Worm (Caenorhabditis elegans): ENCODE measurements around the gene srr-7.

srr-7 gene

DNA sequence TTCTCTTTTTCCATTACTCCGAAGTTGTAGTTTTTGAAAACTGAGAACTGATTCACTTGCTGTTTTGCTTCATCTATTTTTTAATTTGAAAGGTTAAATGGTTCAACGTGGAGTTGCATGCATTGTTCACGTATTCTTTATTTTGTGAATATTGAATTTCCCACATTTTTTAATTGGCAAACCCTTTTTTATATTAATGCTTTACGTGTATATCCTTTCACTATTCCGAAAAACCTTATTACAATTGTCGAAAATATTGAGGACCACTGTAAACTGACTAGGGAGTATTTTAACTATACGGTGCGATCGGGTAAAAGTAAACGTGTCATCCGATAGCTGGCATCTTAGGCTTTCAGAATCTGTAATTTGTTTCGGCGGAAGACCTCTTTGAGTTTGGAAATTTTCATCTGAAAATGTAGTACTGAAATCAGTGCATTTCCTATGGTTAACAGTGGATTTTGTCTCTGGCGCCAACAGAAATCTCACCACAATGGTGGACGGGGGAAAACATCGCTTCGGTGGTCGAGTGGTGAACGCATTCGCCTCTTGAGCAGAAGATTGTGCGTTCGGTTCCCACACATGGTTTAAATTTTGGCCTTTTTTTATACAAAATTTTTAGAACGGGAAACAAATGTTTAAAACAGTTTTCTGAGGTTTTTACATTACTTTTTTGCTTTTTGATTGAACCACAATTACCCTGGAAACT is 22.0 kb upstream of the srr-7 start, which contains the start of gene C01G10.14:
Gene C01G10.14 (minus strand): TSS at position 51 of the 706 bp plus-strand sequence.
- TF ChIP-seq nfyb-1 (GFP tag; IDR thresholded peaks at IDR 0.05) (peak; percentile 36; the same call in 1 of the 2 replicates), ztf-25 (GFP tag; IDR thresholded peaks at IDR 0.05) (peak; percentile 50; the same call in 1 of the 2 replicates), tbp1 (GFP tag; optimal IDR thresholded peaks at IDR 0.05) (peak; percentile 82), hmg-1.2 (GFP tag; IDR thresholded peaks at IDR 0.05) (peak; percentile 73; the same call in 1 of the 2 replicates), lin-26 (GFP tag; IDR thresholded peaks at IDR 0.05) (peak; percentile 55; the same call in 1 of the 2 replicates), B0261.1 (tag; optimal IDR thresholded peaks at IDR 0.05) (peak; percentile 58)

DNA sequence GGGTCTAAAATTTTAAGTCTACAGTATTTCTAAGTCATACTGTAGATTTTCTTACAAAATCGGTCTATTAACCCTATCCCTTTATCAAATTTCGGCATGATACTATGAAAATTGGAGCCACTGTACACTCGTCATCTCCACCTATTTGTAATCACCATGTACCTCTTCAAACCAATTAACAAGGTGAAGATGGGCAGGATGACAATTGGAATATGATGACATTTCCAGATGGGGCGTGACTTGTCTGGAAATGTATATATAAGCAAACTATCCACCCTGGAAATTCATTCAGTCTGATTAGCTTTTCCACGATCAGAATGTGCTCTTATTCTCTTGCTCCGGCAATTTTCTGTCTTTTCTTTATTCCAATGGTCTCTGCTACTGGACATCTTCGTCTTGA is 18.8 kb upstream of the srr-7 start, which contains the start of gene Y75B12A.2:
Gene Y75B12A.2 (plus strand): TSS at position 301 of the 400 bp plus-strand sequence.
- TF ChIP-seq zfh-2 (GFP tag; conservative IDR thresholded peaks at IDR 0.05) (no peak), F39B2.1 (GFP tag; IDR thresholded peaks at IDR 0.05) (no peak), akir-1 (GFP tag; optimal IDR thresholded peaks at IDR 0.05) (no peak), cebp-1 (GFP tag; IDR thresholded peaks at IDR 0.05) (no peak), cebp-1 (tag; optimal IDR thresholded peaks at IDR 0.05) (no peak), ztf-3 (GFP tag; optimal IDR thresholded peaks at IDR 0.05) (no peak), nhr-27 (tag; optimal IDR thresholded peaks at IDR 0.05) (no peak), ZK185.1 (tag; optimal IDR thresholded peaks at IDR 0.05; ENCODE audit: poor library complexity, severe bottlenecking) (no peak), snpc-1.1 (tag; optimal IDR thresholded peaks at IDR 0.05; ENCODE audit: insufficient read depth) (no peak), somi-1 (GFP tag; optimal IDR thresholded peaks at IDR 0.05) (no peak), lin-26 (GFP tag; IDR thresholded peaks at IDR 0.05) (no peak), hmg-1.2 (GFP tag; IDR thresholded peaks at IDR 0.05) (no peak), ccch-3 (GFP tag; optimal IDR thresholded peaks at IDR 0.05) (no peak), fkh-3 (tag; optimal IDR thresholded peaks at IDR 0.05) (no peak), ceh-91 (GFP tag; IDR thresholded peaks at IDR 0.05) (no peak)

DNA sequence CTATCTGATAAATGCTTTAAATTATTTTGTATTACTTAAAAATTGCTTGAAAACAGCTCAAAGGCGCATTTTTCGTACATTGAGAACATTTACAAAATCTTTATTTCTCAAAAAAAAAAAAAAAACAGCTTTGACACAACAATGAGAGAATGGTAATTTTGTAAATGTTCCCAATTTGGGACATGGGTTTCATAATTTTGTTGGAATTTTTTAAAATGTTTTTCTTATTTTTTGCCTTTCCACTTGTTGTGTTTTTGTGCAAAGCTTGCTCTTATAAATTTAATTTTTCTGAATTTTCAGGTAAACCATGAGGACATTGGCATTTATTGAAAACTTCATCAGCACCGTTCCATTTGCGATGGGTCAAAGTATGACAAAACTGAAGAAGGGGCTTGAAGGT is 16.4 kb upstream of the srr-7 start, which contains the start of gene T01G5.7:
Gene T01G5.7 (plus strand): TSS at position 301 of the 400 bp plus-strand sequence.
- no peak for TF ChIP-seq unc-130 (GFP tag; optimal IDR thresholded peaks at IDR 0.05)
- no peak for TF ChIP-seq lsy-27 (tag; optimal IDR thresholded peaks at IDR 0.05; ENCODE audit: borderline replicate concordance, insufficient read depth)
- no peak for TF ChIP-seq somi-1 (GFP tag; optimal IDR thresholded peaks at IDR 0.05)
- no peak for TF ChIP-seq ztf-26 (tag; optimal IDR thresholded peaks at IDR 0.05)
- no peak for TF ChIP-seq hlh-26 (GFP tag; conservative IDR thresholded peaks at IDR 0.05)
- TF ChIP-seq aptf-2 (GFP tag; conservative IDR thresholded peaks at IDR 0.05), result no peak
- no peak for TF ChIP-seq T07F8.4 (tag; optimal IDR thresholded peaks at IDR 0.05)

DNA sequence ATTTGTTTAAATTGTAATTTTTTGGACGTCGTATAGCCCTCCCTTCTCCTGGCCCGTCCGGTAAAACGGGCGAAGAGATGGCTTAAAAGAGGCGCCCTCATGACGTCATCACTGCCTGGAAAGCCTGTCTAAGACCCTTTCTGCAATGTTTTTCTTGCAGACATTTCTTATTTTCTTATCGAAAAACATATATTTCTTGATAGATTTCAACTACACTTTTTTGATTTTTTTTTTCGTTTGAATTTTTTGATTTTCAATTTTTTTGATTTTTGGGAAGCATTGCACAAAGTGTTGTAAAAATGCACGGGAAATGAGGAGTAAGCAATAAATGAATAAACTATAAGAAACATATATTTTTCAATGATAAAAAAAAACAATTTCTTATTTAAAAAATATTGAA is 14.1 kb upstream of the srr-7 start, which contains the start of gene T01G5.6:
Gene T01G5.6 (minus strand): TSS at position 101 of the 400 bp plus-strand sequence.
- no peak for TF ChIP-seq egrh-3 (GFP tag; IDR thresholded peaks at IDR 0.05)
- no peak for TF ChIP-seq lin-35 (GFP tag; optimal IDR thresholded peaks at IDR 0.05)
- no peak for TF ChIP-seq hlh-26 (GFP tag; conservative IDR thresholded peaks at IDR 0.05)
- no peak for TF ChIP-seq bed-2 (GFP tag; IDR thresholded peaks at IDR 0.05)
- no peak for TF ChIP-seq rcor-1 (GFP tag; IDR thresholded peaks at IDR 0.05)
- TF ChIP-seq zfh-2 (GFP tag; conservative IDR thresholded peaks at IDR 0.05), result no peak
- TF ChIP-seq lsy-27 (tag; optimal IDR thresholded peaks at IDR 0.05; ENCODE audit: borderline replicate concordance, insufficient read depth), result no peak
- TF ChIP-seq ceh-91 (GFP tag; IDR thresholded peaks at IDR 0.05), result no peak
- TF ChIP-seq aptf-3 (GFP tag; IDR thresholded peaks at IDR 0.05), result no peak
- TF ChIP-seq let-607 (tag; optimal IDR thresholded peaks at IDR 0.05), result no peak
- no peak for TF ChIP-seq nhr-27 (tag; optimal IDR thresholded peaks at IDR 0.05)
- no peak for TF ChIP-seq madf-8 (GFP tag; conservative IDR thresholded peaks at IDR 0.05)
- TF ChIP-seq ama-1 (optimal IDR thresholded peaks at IDR 0.05), result no peak
- TF ChIP-seq ama-1 (GFP tag; optimal IDR thresholded peaks at IDR 0.05), result no peak
- no peak for TF ChIP-seq ceh-58 (GFP tag; IDR thresholded peaks at IDR 0.05)
- no peak for TF ChIP-seq Y56A3A.18 (GFP tag; IDR thresholded peaks at IDR 0.05)

Data from whole organism, young adult.